Worm (Caenorhabditis elegans) whole organism, L3 larva: ENCODE data around the gene cest-8.

Experiments used
- elt-2 ChIP-seq: sonication (generic microtip); optimal IDR thresholded peaks from 2 replicates; lab custom pipeline; 2016; ENCODE audit warnings: missing genetic modification reagents, mild to moderate bottlenecking, missing genetic modification characterization, missing compliant biosample characterization
- nhr-11 ChIP-seq: fragments of 150-350 bp; optimal IDR thresholded peaks from 2 replicates; lab custom pipeline; 2014; ENCODE audit warnings: missing biosample characterization, missing genetic modification characterization
- nhr-76 ChIP-seq: fragments of 150-350 bp; sonication (generic microtip); optimal IDR thresholded peaks from 5 replicates; lab custom pipeline; 2014; ENCODE audit warnings: missing biosample characterization, missing genetic modification characterization
- ztf-11 ChIP-seq: fragments of 150-350 bp; optimal IDR thresholded peaks from 2 replicates; lab custom pipeline; 2014; ENCODE audit warnings: missing biosample characterization, missing genetic modification characterization

ce11 chrX:12235388-12235787, 15.9 kb downstream of the cest-8 start, which contains the start of gene C23H4.6:
- TF ChIP-seq nhr-11 (tag; lab: Kevin White, UChicago) (no peak), nhr-76 (no peak), ztf-11 (tag; lab: Kevin White, UChicago) (no peak), elt-2 (no peak)
